Worm (Caenorhabditis elegans) whole organism, early embryonic: ENCODE results near the gene Y51A2A.5.
"Not testable (repeated sequence)": the region's sequence is repeated elsewhere in the genome, so short reads cannot be mapped to it uniquely, and the experiment has no call there.

Experiments
- B0310.2 ChIP-seq: sonication (generic microtip); optimal IDR thresholded peaks from 2 replicates; lab custom pipeline; 2016; ENCODE audit warnings: mild to moderate bottlenecking, missing genetic modification characterization, missing compliant biosample characterization
- F13C5.2 ChIP-seq: sonication (generic microtip); optimal IDR thresholded peaks from 2 replicates; lab custom pipeline; 2017; ENCODE audit warnings: mild to moderate bottlenecking, missing genetic modification characterization, inconsistent platforms, missing compliant biosample characterization
- aly-1 ChIP-seq: sonication (generic microtip); optimal IDR thresholded peaks from 2 replicates; lab custom pipeline; 2016; ENCODE audit warnings: missing genetic modification characterization, missing compliant biosample characterization
- ama-1 ChIP-seq: fragments of 150-350 bp; optimal IDR thresholded peaks from 2 replicates; lab custom pipeline; 2014
- ceh-13 ChIP-seq: fragments of 200-800 bp; sonication (Bioruptor generic); optimal IDR thresholded peaks from 2 replicates; lab custom pipeline; 2018; ENCODE audit warnings: mild to moderate bottlenecking, missing genetic modification characterization, missing compliant biosample characterization
- ceh-36 ChIP-seq: sonication (generic microtip); optimal IDR thresholded peaks from 2 replicates; lab custom pipeline; 2016; ENCODE audit warnings: missing genetic modification characterization, inconsistent platforms, missing compliant biosample characterization
- ets-7 ChIP-seq: sonication (generic microtip); optimal IDR thresholded peaks from 2 replicates; lab custom pipeline; 2016; ENCODE audit warnings: missing genotype, missing genetic modification characterization, missing compliant biosample characterization
- flt-1 ChIP-seq: fragments of 200-800 bp; sonication (Bioruptor generic); IDR thresholded peaks from 2 replicates; pipeline ENCODE4 v1.3.6; 2022; ENCODE audit warnings: missing genetic modification characterization, missing compliant biosample characterization
- hmbx-1 ChIP-seq: sonication (generic microtip); optimal IDR thresholded peaks from 2 replicates; lab custom pipeline; 2016; ENCODE audit warnings: mild to moderate bottlenecking, missing genetic modification characterization, missing compliant biosample characterization
- hmg-4 ChIP-seq: fragments of 200-800 bp; sonication (Bioruptor generic); optimal IDR thresholded peaks from 2 replicates; lab custom pipeline; 2018; ENCODE audit warnings: mild to moderate bottlenecking, missing genetic modification characterization, missing compliant biosample characterization
- hnd-1 ChIP-seq: sonication (generic microtip); optimal IDR thresholded peaks from 2 replicates; lab custom pipeline; 2016; ENCODE audit warnings: missing genetic modification characterization, missing compliant biosample characterization
- pes-1 ChIP-seq: fragments of 200-800 bp; sonication (Bioruptor generic); IDR thresholded peaks from 2 replicates; pipeline ENCODE4 v1.3.6; 2022; ENCODE audit warnings: missing genetic modification reagents, missing genetic modification characterization, missing compliant biosample characterization
- scrt-1 ChIP-seq: fragments of 200-800 bp; sonication (Bioruptor generic); IDR thresholded peaks from 2 replicates; pipeline ENCODE4 v1.3.6; 2022; ENCODE audit warnings: missing genetic modification characterization, missing compliant biosample characterization
- sea-1 ChIP-seq: fragments of 200-800 bp; sonication (Bioruptor generic); conservative IDR thresholded peaks from 2 replicates; pipeline ENCODE4 v1.3.6; 2022; ENCODE audit warnings: missing genetic modification characterization, missing compliant biosample characterization
- tbx-11 ChIP-seq: fragments of 200-800 bp; sonication (Bioruptor generic); IDR thresholded peaks from 2 replicates; pipeline ENCODE4 v1.3.6; 2022; ENCODE audit warnings: missing genetic modification characterization, missing compliant biosample characterization
- tbx-37 ChIP-seq: fragments of 200-800 bp; sonication (Bioruptor generic); conservative IDR thresholded peaks from 2 replicates; pipeline ENCODE4 v1.3.6; 2022; ENCODE audit warnings: missing genetic modification reagents, missing genetic modification characterization, missing compliant biosample characterization
- tra-4 ChIP-seq: sonication (generic microtip); optimal IDR thresholded peaks from 2 replicates; lab custom pipeline; 2017; ENCODE audit warnings: missing genetic modification characterization, missing compliant biosample characterization

The Y51A2A.5 gene

ce11 chrV:18270403-18270802 lies 28.2 kb upstream of the Y51A2A.5 start, which contains the start of gene Y37H2C.4:
TSS of gene Y37H2C.4 (plus strand) at chrV:18270703.
- TF ChIP-seq pes-1, result no peak
- no peak for TF ChIP-seq ets-7 (tag; lab: Kevin White, UChicago)
- TF ChIP-seq ceh-13, result no peak
- no peak for TF ChIP-seq F13C5.2
- TF ChIP-seq sea-1 (GFP tag; lab: Robert Waterston, UW), result no peak
- TF ChIP-seq ceh-36 (tag; lab: Kevin White, UChicago), result no peak
- no peak for TF ChIP-seq aly-1

- no peak for TF ChIP-seq ets-7 (tag; lab: Kevin White, UChicago)
- TF ChIP-seq pes-1, result no peak
- TF ChIP-seq ama-1 (lab: Kevin White, UChicago), result no peak
- no peak for TF ChIP-seq scrt-1
- no peak for TF ChIP-seq hmbx-1 (tag; lab: Kevin White, UChicago)
- TF ChIP-seq aly-1, result no peak
- no peak for TF ChIP-seq tbx-37
- TF ChIP-seq B0310.2, result no peak
- no peak for TF ChIP-seq ceh-36 (tag; lab: Kevin White, UChicago)
- TF ChIP-seq hnd-1 (tag; lab: Kevin White, UChicago), result no peak
- no peak for TF ChIP-seq hmg-4 (GFP tag; lab: Kevin White, UChicago)
- no peak for TF ChIP-seq tbx-11 (GFP tag; lab: Robert Waterston, UW)
- TF ChIP-seq F13C5.2, result no peak
- no peak for TF ChIP-seq flt-1 (GFP tag; lab: Robert Waterston, UW)
- no peak for TF ChIP-seq tra-4
- TF ChIP-seq sea-1 (GFP tag; lab: Robert Waterston, UW), result no peak
- no peak for TF ChIP-seq ceh-13
Observed at ce11 chrV:18280778-18281177, 17.8 kb upstream of the Y51A2A.5 start, which contains the start of gene Y51A2A.16. TSS of gene Y51A2A.16 (minus strand) at chrV:18280878.

- no peak for TF ChIP-seq pes-1
- no peak for TF ChIP-seq ets-7 (tag; lab: Kevin White, UChicago)
- TF ChIP-seq ceh-13, result no peak
- no peak for TF ChIP-seq hmbx-1 (tag; lab: Kevin White, UChicago)
- no peak for TF ChIP-seq hnd-1 (tag; lab: Kevin White, UChicago)
- TF ChIP-seq scrt-1, result no peak
- no peak for TF ChIP-seq flt-1 (GFP tag; lab: Robert Waterston, UW)
- no peak for TF ChIP-seq aly-1
- no peak for TF ChIP-seq tbx-37
- no peak for TF ChIP-seq ceh-36 (tag; lab: Kevin White, UChicago)
- TF ChIP-seq ama-1 (lab: Kevin White, UChicago), result no peak
- TF ChIP-seq F13C5.2, result no peak
- TF ChIP-seq tra-4, result no peak
- TF ChIP-seq tbx-11 (GFP tag; lab: Robert Waterston, UW), result no peak
Observed at ce11 chrV:18282597-18282996, 16.0 kb upstream of the Y51A2A.5 start, which contains the start of gene clec-247. TSS of gene clec-247 (plus strand) at chrV:18282897.

- no peak for TF ChIP-seq flt-1 (GFP tag; lab: Robert Waterston, UW)
- no peak for TF ChIP-seq tra-4
- TF ChIP-seq ama-1 (lab: Kevin White, UChicago), result no peak
- TF ChIP-seq ceh-36 (tag; lab: Kevin White, UChicago), result no peak
Observed at ce11 chrV:18290642-18291041, 8.0 kb upstream of the Y51A2A.5 start, which contains the start of gene Y51A2A.4. TSS of gene Y51A2A.4 (plus strand) at chrV:18290942.

ce11 chrV:18292295-18292694 lies 6.3 kb upstream of the Y51A2A.5 start, which contains the start of gene Y51A2A.12:
TSS of gene Y51A2A.12 (plus strand) at chrV:18292595.
- TF ChIP-seq aly-1, result no peak
- no peak for TF ChIP-seq F13C5.2
- no peak for TF ChIP-seq hnd-1 (tag; lab: Kevin White, UChicago)
- no peak for TF ChIP-seq tra-4
- no peak for TF ChIP-seq B0310.2
- no peak for TF ChIP-seq ets-7 (tag; lab: Kevin White, UChicago)
- TF ChIP-seq ama-1 (lab: Kevin White, UChicago), result no peak
- TF ChIP-seq ceh-36 (tag; lab: Kevin White, UChicago), result no peak
- TF ChIP-seq scrt-1, result no peak
- no peak for TF ChIP-seq sea-1 (GFP tag; lab: Robert Waterston, UW)
- no peak for TF ChIP-seq ceh-13
- no peak for TF ChIP-seq tbx-11 (GFP tag; lab: Robert Waterston, UW)
- no peak for TF ChIP-seq tbx-37
- no peak for TF ChIP-seq hmg-4 (GFP tag; lab: Kevin White, UChicago)

- TF ChIP-seq F13C5.2 (no peak), tra-4 (no peak), tbx-11 (GFP tag; lab: Robert Waterston, UW) (no peak), B0310.2 (no peak), hmbx-1 (tag; lab: Kevin White, UChicago) (no peak), hnd-1 (tag; lab: Kevin White, UChicago) (no peak), sea-1 (GFP tag; lab: Robert Waterston, UW) (no peak), aly-1 (no peak), flt-1 (GFP tag; lab: Robert Waterston, UW) (no peak), ceh-13 (no peak), ceh-36 (tag; lab: Kevin White, UChicago) (no peak), tbx-37 (no peak), scrt-1 (no peak), ets-7 (tag; lab: Kevin White, UChicago) (no peak), ama-1 (lab: Kevin White, UChicago) (no peak), hmg-4 (GFP tag; lab: Kevin White, UChicago) (no peak), pes-1 (no peak)
Observed at ce11 chrV:18299313-18299712, 707 bp downstream of the Y51A2A.5 start.

- TF ChIP-seq B0310.2; hnd-1 (tag; lab: Kevin White, UChicago); ama-1 (lab: Kevin White, UChicago): not testable (repeated sequence)
Observed at ce11 chrV:18302414-18302813, 3.8 kb downstream of the Y51A2A.5 start, which contains the start of gene Y51A2A.6. TSS of gene Y51A2A.6 (plus strand) at chrV:18302714.

- no peak for TF ChIP-seq B0310.2
Observed at ce11 chrV:18318312-18318711, 19.7 kb downstream of the Y51A2A.5 start, which contains the start of gene fbxb-119. TSS of gene fbxb-119 (plus strand) at chrV:18318612.
